Fruit fly (Drosophila melanogaster) whole organism, larva: Measurements from ENCODE around the gene Hipk.

ENCODE experiments used
- noc ChIP-seq: fragments of 200-800 bp; sonication (Bioruptor generic); optimal IDR thresholded peaks from 3 replicates; lab custom pipeline; 2019; ENCODE audit warnings: missing biosample characterization, mild to moderate bottlenecking, missing genetic modification characterization, moderate library complexity

Gene Hipk

DNA sequence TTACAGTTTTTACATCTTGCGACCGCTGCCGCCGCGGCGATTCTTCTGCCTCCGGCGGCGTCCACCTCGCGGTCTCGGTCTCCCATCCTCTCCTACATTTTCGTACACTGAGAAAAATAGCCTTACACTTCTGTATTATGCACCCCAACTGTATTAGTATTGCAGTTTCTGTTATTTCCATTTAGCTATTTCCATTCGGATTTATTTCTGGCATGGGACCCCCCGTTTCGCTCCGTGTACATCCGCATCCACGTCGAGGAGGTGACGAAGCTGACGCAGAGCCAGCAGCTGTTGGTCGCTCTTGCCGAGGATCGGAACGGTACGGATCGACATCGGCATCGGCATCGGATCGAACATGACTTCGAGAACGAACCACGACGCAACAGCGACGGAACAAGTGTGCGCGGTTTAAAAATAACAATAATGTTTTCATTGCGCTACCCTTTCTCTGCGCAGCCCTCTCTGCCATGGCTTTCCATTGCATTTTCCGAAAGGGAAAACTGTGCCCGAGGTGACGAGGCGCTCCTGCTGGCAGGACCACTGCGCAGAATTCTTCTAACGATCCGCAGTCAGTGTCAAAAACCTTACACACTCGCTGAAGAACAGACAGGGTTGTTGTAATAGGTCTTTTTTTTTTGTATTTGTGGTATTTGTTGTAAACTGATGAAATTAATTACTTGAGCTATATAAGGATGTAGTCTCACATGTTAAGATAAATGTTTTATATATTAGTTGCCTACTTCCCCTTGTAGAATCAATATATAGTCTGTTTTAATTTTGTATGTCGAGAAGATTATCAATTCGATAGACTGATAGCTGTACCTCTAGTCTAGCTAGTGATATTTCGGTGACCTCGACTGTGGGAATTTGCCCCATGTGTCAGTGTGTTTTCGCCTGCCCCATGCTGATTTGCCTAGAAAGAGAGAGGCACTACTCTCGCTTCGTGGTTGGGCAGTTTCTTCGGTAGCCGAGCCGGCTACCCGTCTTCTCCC, 46.7 kb downstream of the Hipk start:
- peak; percentile 55 for TF ChIP-seq noc

DNA sequence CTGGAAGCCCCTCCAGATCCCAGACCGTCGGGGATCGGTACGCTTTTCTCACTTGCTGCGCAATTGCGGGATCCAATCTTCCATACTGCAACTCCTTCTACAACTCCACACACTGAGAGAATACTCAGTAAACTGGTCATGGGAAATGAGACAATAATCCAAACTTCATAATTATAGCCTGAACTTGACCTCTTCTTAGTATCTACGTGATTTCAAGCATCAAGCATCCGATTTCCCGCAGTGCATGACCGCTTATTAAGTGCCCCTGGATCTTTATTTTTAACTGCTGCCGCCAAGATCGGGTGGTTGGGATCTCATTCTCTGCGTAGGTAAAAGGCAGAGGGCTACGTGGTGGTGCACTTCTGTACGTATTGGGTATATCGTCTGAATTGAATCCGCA, 48.5 kb downstream of the Hipk start:
- no peak for TF ChIP-seq noc

DNA sequence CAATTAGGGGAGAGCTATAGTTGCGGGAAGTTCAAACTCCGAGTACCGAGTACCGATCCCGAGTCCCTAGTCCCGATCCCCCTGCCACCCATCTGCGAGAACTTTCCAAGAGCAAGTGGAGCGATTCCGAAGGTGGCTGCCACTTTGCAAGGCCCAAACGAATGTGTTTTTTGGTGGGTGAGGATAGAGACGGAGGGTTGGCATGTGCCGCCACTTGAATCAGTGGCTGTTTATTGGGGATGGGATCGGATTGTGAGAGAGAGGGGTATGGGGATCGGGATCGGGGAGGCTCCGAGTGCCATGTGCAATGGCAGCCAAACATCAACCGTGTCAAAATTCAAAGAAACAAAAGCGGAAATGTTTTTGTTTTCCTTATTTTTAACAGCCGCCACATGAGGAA, 49.4 kb downstream of the Hipk start:
- no peak for TF ChIP-seq noc

DNA sequence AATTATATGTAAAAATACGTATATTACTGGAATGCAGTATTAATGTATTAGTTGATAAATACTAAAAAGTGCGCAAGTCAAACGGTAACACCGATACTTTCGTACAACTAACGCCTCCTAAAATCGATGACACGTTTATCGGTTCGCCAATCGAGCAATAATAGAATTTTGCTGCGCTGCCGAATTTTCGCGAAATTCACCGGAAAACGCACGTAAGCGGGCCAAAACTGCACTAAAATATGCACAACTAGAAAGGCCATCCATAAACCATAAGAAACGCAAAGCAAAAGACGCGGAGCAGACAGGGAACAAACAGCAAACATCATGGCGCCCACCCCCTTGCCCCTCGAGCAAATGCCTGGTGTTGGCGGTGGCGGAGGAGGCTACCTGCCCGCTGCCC, 50.2 kb downstream of the Hipk start, which contains the start of gene MED14:
TSS of gene MED14 (plus strand) at position 145 of the 400 bp plus-strand sequence.
- TF ChIP-seq noc: no peak

DNA sequence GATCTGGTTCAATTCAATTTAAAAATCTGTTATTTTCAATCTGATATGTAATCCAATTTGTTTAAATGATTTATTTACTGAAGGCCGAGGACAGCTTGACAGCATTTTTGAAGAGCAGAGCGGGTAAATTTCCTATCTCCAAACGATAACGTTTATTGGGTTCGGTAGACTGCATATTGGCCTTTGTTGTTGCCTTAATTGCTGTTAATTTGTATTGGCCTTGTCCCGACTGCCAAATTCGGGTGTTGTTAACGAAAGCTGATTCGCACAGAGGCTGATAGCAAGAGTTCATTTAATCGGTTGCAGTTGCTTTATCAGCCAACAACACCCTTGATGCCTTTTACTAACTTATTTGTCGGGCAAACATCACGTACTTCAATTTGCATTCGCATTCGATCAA, 58.2 kb downstream of the Hipk start:
- no peak for TF ChIP-seq noc

DNA sequence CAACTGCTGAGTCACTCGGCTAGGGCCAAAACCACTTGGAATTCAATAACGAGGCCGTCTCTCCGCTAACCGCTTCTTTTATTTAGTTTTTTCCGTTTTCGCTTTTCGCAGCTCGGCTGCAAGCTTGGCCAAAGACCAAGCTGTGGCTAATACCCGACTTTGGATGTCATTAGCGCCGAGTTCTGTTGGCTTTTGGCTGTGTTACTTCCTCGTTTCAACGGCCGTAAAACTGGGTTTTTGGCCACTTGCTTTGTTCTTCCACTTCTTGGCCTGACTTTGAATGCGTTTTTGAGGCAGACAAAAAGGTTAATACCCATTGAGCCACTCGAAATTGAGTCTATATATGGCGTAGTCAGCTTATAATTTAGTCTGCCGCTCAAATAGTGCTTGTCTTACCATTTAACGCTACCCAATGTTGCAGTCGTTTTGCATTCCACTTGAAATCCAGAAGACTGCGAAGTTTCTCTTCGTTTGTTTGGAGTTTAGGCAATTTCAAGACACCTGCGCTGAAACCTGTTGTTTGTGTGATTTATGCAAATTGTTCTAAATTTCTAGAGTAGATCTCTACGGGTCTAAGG, 58.8 kb downstream of the Hipk start:
- TF ChIP-seq noc: no peak

DNA sequence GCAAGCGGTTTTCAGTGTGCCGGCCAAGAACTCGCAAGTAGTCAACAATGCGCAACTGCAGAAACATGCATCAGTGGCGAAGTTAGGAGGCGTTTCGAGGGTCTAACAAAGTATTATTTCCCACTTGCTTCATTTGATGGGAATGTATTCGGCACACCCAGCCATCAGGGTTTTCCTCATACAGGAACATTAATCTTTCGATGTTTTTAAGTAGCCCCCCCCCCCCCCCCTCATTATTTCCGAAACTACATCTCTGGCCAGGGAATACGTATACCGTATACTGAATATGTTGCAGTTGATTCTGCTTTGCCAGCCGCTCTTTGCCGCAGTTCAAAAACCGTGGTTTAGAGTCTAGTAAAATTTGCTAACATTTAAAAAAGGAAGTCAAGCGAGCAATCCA, 59.7 kb downstream of the Hipk start:
- no peak for TF ChIP-seq noc

DNA sequence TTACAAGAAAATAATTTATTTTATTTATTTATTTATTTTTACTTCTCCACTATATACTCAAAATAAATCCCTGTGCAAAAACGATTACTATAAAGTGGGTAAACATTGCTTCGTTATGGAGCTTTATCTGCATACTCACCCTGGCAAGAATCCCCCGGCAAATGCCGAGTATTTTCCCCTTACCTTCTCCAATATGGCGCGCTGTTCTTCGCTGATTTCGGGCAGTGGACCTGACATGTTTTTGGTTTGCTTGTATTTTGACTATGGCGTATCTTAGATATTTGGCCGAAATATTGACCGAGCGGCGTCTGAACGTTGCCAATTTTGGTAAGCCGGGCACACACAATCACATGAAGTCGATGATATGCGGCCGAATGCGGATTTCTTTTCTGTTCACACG, 60.3 kb downstream of the Hipk start:
- TF ChIP-seq noc: no peak

DNA sequence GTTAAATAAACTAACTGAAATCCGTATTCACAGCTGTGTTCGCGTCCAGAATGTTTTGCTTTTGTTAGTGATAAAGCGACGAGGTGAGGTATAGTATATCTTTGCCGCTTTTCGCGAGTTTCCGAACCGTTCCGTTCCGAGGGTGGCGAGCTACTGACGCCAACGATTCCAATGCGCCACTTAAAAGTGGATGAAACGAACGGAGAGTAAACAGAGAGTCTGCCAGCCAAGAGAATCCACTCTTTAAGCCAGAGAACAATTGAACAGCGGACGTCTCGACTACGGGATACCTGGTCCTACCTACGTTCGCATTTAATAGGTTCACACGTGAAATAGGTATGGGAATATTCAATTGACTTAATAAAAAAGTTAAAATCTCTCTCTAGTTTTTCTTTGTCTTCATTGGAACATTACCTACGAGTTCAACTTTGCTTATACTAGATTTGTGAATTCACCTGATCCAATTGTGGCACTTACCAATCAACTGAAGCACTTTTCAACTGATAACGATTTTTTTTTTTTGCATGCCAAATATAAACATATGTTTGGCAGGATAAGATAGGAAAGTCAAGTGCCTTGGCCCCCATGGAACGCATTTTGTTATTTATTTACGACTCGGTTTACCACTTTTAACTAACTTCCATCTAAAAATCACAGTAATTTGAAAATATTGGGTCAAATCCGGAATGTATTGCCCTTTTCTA, 61.1 kb downstream of the Hipk start, which contains the start of gene CG13893:
TSS of gene CG13893 (minus strand) at position 162 of the 704 bp plus-strand sequence.
- peak; percentile 36 for TF ChIP-seq noc

DNA sequence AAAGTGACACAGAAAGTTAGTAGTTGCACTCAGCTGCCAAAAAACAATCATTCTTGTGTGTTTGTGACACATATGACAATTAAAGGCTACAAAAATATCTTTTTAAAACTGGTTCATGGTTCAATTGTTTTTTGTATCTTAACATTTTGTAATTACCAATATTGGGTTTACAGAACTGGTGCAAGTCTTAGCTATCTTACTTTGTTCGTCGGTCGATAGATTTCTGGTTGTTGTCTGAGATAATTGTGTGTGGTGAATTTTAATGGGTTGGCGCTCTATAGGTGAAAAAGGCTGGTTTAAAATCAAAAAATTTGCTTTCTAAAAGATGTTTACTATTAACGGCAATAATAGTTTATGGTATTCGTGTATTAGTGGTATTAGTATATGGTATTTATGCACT, 61.8 kb downstream of the Hipk start:
- no peak for TF ChIP-seq noc

DNA sequence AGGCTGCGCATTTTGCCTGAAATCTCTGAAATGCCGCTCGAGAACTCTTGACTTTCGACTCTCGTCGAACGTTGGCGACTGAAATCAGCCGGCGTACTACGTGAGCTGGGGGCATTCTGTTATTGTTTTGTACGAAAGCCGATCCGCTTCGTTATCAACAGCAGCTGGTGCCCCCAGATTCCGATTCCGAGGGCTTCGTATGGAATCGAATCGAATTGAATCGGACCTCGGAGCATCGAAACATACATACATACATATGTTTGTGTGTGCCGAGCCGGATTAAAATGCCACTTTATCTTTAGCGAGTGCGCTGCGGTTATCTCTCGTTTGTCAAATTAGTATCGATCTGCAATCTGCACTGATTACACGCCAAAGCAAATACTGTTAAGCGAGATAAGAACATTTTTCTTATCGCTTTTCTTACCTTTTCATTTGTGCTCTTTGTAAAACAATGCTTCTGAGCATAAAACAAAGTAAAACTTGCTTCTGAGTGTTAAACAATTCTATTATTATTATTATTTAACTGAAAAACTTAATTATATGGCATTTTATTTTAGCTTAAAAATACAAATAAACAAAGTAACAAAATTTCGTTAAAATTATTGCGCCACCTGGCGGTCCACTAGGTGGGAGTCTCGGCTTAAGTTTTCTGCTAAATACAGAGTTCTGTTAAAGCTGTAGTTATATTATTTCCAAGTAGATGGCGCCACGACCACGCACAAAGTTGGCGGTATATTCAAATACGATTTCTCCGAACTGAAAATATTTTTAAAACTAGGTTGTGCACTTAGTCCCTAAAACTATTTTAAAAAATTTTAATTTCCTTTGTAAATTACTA, 63.8 kb downstream of the Hipk start, which contains the start of gene Reg-2:
TSS of gene Reg-2 (minus strand) at position 80 of the 838 bp plus-strand sequence.
- TF ChIP-seq noc: peak; percentile 17

DNA sequence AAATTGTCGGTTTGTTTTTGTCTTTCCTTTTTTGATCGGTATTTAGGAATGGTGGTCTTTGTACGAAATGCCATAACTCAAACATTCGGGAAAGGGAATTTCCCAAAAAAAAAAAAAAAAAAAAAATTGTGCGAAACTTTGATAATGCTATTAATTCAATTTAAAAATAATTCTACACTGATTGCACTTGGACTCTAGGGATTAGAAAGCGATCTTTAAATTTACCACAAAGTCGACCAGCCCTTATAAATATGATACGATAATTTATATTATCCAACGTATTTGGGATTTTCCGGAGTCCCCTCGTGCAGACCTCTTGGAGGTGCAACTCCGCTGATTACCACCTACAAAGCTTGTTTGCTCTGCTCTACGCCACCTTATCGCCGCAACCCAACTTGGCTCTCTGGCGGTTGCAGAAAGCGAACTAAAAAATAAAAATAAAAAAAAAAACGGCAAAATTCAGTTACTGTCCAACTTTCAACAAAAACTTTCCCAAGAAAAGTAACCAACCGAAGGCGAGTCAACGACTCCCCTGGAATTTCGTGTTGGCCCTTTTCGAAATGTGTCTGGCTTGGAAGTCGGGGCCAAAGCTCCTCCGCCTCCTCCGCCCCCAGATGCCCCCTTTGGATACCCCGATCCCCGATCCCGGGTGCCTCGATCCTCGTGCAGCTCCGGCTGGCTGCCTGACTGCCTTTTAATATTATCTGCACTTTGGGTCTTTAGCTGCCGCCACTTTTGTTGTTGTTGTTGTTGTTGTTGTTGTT, 64.9 kb downstream of the Hipk start:
- no peak for TF ChIP-seq noc

DNA sequence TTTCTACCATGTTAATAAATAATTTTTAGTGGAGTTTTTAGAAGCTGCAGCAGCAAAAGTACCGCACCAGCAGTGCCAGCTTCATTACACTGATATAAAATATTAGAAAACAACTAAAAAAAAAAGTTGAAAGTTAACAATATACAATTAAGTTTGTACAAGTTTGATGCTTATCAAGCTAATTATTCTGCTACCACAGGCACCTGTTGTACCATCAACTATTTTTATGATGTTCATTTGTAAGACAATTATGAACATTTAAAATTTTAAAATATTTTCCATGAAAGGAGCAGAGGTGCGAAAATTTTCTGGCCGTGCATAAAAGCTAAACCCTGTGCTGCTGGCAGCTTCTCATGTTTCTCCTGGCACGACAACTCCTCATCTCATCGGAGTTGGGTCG, 65.5 kb downstream of the Hipk start:
- TF ChIP-seq noc: no peak

DNA sequence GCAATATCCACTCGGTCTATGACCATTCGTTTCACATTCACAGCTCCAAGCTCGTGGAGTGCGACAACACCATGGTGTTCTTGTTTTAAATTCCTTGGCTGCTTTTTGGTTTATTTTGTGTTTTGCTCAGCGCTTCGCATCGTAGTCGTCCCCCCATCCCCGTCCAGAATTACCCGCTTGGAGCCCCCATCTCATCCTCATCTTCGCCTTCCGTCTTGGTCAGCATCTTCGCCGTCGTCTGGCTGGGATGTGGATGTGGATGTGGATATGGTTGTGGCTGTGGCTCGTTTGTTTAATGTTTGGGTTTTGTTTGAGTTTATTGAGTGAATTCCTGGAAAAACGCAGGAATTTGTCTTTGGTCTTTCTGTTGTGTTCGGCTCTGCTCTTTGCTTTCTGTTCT, 66.3 kb downstream of the Hipk start:
- TF ChIP-seq noc: no peak

DNA sequence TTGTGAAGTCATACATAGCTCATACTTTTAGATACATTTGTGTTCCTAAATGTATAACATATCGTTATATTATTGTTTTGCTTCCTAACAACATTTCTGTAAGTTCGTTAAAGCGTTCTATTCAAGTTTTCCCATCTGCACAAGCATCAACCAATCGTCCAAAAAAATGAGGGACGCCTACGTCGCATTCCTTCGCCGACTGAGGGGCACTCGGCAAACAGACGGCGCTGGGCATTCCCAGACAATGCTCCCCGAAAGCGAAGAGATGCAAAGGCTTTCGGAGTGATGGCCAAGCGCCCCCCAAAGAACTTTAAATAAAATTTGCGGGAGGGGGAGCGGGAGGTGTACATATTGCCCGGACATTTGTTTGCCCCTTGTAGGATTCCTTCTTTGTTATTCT, 67.9 kb downstream of the Hipk start:
- no peak for TF ChIP-seq noc
